Worm (Caenorhabditis elegans) whole organism, young adult: ENCODE measurements around the gene nep-21.

ENCODE experiments used
- B0035.1 ChIP-seq: sonication (generic microtip); optimal IDR thresholded peaks from 2 replicates; lab custom pipeline; 2016; ENCODE audit warnings: missing genetic modification characterization, mild to moderate bottlenecking, missing compliant biosample characterization, missing genotype, missing genetic modification reagents
- B0261.1 ChIP-seq: sonication (generic microtip); optimal IDR thresholded peaks from 2 replicates; lab custom pipeline; 2016; ENCODE audit warnings: mild to moderate bottlenecking, missing genetic modification characterization, moderate library complexity, missing compliant biosample characterization
- D2030.7 ChIP-seq: fragments of 200-800 bp; sonication (Bioruptor generic); IDR thresholded peaks from 2 replicates; pipeline ENCODE4 v1.3.6; 2022; ENCODE audit warnings: missing genetic modification reagents, missing genetic modification characterization, missing compliant biosample characterization
- F33H1.4 ChIP-seq: fragments of 200-800 bp; sonication (Bioruptor generic); IDR thresholded peaks from 2 replicates; pipeline ENCODE4 v1.3.6; 2022; ENCODE audit warnings: missing genetic modification reagents, missing genetic modification characterization, missing compliant biosample characterization
- F49E8.2 ChIP-seq: sonication (generic microtip); optimal IDR thresholded peaks from 3 replicates; lab custom pipeline; 2017; ENCODE audit warnings: missing genetic modification characterization, mild to moderate bottlenecking, missing compliant biosample characterization, antibody characterized with exemption, moderate library complexity; ENCODE audit not compliant: insufficient read depth
- F57C9.4 ChIP-seq: sonication (generic microtip); optimal IDR thresholded peaks from 2 replicates; lab custom pipeline; 2017; ENCODE audit warnings: mild to moderate bottlenecking, missing genetic modification characterization, missing compliant biosample characterization
- K11D2.4 ChIP-seq: fragments of 200-800 bp; sonication (Bioruptor generic); IDR thresholded peaks from 2 replicates; pipeline ENCODE4 v1.3.6; 2022; ENCODE audit warnings: missing genetic modification reagents, missing genetic modification characterization, missing compliant biosample characterization
- K12H6.12 ChIP-seq: fragments of 200-800 bp; sonication (Bioruptor generic); optimal IDR thresholded peaks from 2 replicates; lab custom pipeline; 2018; ENCODE audit warnings: mild to moderate bottlenecking, missing genetic modification characterization, missing compliant biosample characterization
- T07F8.4 ChIP-seq: sonication (generic microtip); optimal IDR thresholded peaks from 2 replicates; lab custom pipeline; 2016; ENCODE audit warnings: mild to moderate bottlenecking, missing genetic modification characterization, moderate library complexity, missing compliant biosample characterization
- T26A5.8 ChIP-seq: sonication (generic microtip); optimal IDR thresholded peaks from 2 replicates; lab custom pipeline; 2016; ENCODE audit warnings: missing genetic modification characterization, missing compliant biosample characterization
- Y53F4B.3 ChIP-seq: fragments of 200-800 bp; sonication (Bioruptor generic); IDR thresholded peaks from 2 replicates; pipeline ENCODE4 v1.3.6; 2022; ENCODE audit warnings: missing genetic modification reagents, missing genetic modification characterization, missing compliant biosample characterization
- Y56A3A.18 ChIP-seq: fragments of 200-800 bp; sonication (Bioruptor generic); IDR thresholded peaks from 2 replicates; pipeline ENCODE4 v1.3.6; 2022; ENCODE audit warnings: missing genetic modification reagents, missing genetic modification characterization, missing compliant biosample characterization
- Y67H2A.10 ChIP-seq: fragments of 200-800 bp; sonication (Bioruptor generic); conservative IDR thresholded peaks from 2 replicates; pipeline ENCODE4 v1.3.6; 2022; ENCODE audit warnings: missing genetic modification reagents, missing genetic modification characterization, missing compliant biosample characterization
- akir-1 ChIP-seq: fragments of 200-800 bp; sonication (Bioruptor generic); optimal IDR thresholded peaks from 2 replicates; lab custom pipeline; 2018; ENCODE audit warnings: mild to moderate bottlenecking, missing genetic modification characterization, moderate library complexity, missing compliant biosample characterization
- aptf-3 ChIP-seq: fragments of 200-800 bp; sonication (Bioruptor generic); IDR thresholded peaks from 2 replicates; pipeline ENCODE4 v1.3.6; 2022; ENCODE audit warnings: missing genetic modification characterization, missing compliant biosample characterization
- attf-6 ChIP-seq: fragments of 200-800 bp; sonication (Bioruptor generic); IDR thresholded peaks from 2 replicates; pipeline ENCODE4 v1.3.6; 2022; ENCODE audit warnings: missing genetic modification reagents, missing genetic modification characterization, missing compliant biosample characterization
- bed-1 ChIP-seq: fragments of 200-800 bp; sonication (Bioruptor generic); IDR thresholded peaks from 2 replicates; pipeline ENCODE4 v1.3.6; 2022; ENCODE audit warnings: missing genetic modification reagents, missing genetic modification characterization, missing compliant biosample characterization
- bed-2 ChIP-seq: fragments of 200-800 bp; sonication (Bioruptor generic); IDR thresholded peaks from 2 replicates; pipeline ENCODE4 v1.3.6; 2022; ENCODE audit warnings: missing genetic modification reagents, missing genetic modification characterization, missing compliant biosample characterization
- ccch-3 ChIP-seq: fragments of 200-800 bp; sonication (Bioruptor generic); optimal IDR thresholded peaks from 2 replicates; lab custom pipeline; 2018; ENCODE audit warnings: mild to moderate bottlenecking, missing genetic modification characterization, missing compliant biosample characterization
- cebp-1 ChIP-seq, 2 experiments: fragments of 200-800 bp in 1 of 2; sonication (Bioruptor generic) in 1 of 2; sonication (generic microtip) in 1 of 2; IDR thresholded peaks in 1 of 2; optimal IDR thresholded peaks in 1 of 2; 2 replicates each; pipeline versions ENCODE4 v1.3.6 to Lab custom; 2017 to 2022; ENCODE audit warnings: missing compliant biosample characterization in 2 of 2, missing genetic modification characterization in 2 of 2, mild to moderate bottlenecking in 1 of 2, missing genetic modification reagents in 1 of 2, moderate library complexity in 1 of 2
- ceh-27 ChIP-seq: fragments of 200-800 bp; sonication (Bioruptor generic); optimal IDR thresholded peaks from 2 replicates; lab custom pipeline; 2018; ENCODE audit warnings: mild to moderate bottlenecking, missing genetic modification characterization, moderate library complexity, missing compliant biosample characterization
- ceh-79 ChIP-seq: sonication (generic microtip); optimal IDR thresholded peaks from 2 replicates; lab custom pipeline; 2017; ENCODE audit warnings: mild to moderate bottlenecking, missing genetic modification characterization, missing compliant biosample characterization
- ceh-91 ChIP-seq: fragments of 200-800 bp; sonication (Bioruptor generic); IDR thresholded peaks from 2 replicates; pipeline ENCODE4 v1.3.6; 2022; ENCODE audit warnings: missing genetic modification reagents, missing genetic modification characterization, missing compliant biosample characterization
- chd-7 ChIP-seq: sonication (generic microtip); optimal IDR thresholded peaks from 2 replicates; lab custom pipeline; 2016; ENCODE audit warnings: mild to moderate bottlenecking, missing genetic modification characterization, moderate library complexity, missing compliant biosample characterization
- die-1 ChIP-seq: sonication (generic microtip); optimal IDR thresholded peaks from 2 replicates; lab custom pipeline; 2016; ENCODE audit warnings: missing genotype, mild to moderate bottlenecking, missing genetic modification characterization, missing compliant biosample characterization
- dpl-1 ChIP-seq: fragments of 150-350 bp; optimal IDR thresholded peaks from 2 replicates; lab custom pipeline; 2014; ENCODE audit warnings: missing biosample characterization, missing genetic modification reagents, missing genetic modification characterization
- egl-18 ChIP-seq: fragments of 200-800 bp; sonication (Bioruptor generic); IDR thresholded peaks from 2 replicates; pipeline ENCODE4 v1.3.6; 2022; ENCODE audit warnings: missing genetic modification reagents, missing genetic modification characterization, missing compliant biosample characterization
- fkh-3 ChIP-seq: sonication (generic microtip); optimal IDR thresholded peaks from 2 replicates; lab custom pipeline; 2016; ENCODE audit warnings: mild to moderate bottlenecking, missing genetic modification characterization, missing compliant biosample characterization
- gei-17 ChIP-seq: fragments of 200-800 bp; sonication (Bioruptor generic); optimal IDR thresholded peaks from 2 replicates; lab custom pipeline; 2018; ENCODE audit warnings: mild to moderate bottlenecking, missing genetic modification characterization, missing compliant biosample characterization
- hsf-1 ChIP-seq: fragments of 200-800 bp; sonication (Bioruptor generic); IDR thresholded peaks from 2 replicates; pipeline ENCODE4 v1.3.6; 2022; ENCODE audit warnings: missing genetic modification reagents, missing genetic modification characterization, missing compliant biosample characterization
- let-526 ChIP-seq: fragments of 200-800 bp; sonication (Bioruptor generic); IDR thresholded peaks from 2 replicates; pipeline ENCODE4 v1.3.6; 2022; ENCODE audit warnings: missing genetic modification reagents, missing genetic modification characterization, missing compliant biosample characterization
- lin-35 ChIP-seq, 3 experiments: fragments of 150-350 bp in 2 of 3; sonication (generic microtip) in 1 of 3; optimal IDR thresholded peaks; 2 replicates each; lab custom pipeline; 2014 to 2018; ENCODE audit warnings: missing biosample characterization in 3 of 3, missing genetic modification characterization in 3 of 3, missing genetic modification reagents in 3 of 3
- lin-54 ChIP-seq: fragments of 200-800 bp; sonication (Bioruptor generic); optimal IDR thresholded peaks from 2 replicates; lab custom pipeline; 2018; ENCODE audit warnings: mild to moderate bottlenecking, missing genetic modification characterization, missing compliant biosample characterization
- madf-10 ChIP-seq: sonication (generic microtip); optimal IDR thresholded peaks from 2 replicates; lab custom pipeline; 2016; ENCODE audit warnings: mild to moderate bottlenecking, missing genetic modification characterization, missing compliant biosample characterization
- madf-8 ChIP-seq: fragments of 200-800 bp; sonication (Bioruptor generic); conservative IDR thresholded peaks from 2 replicates; pipeline ENCODE4 v1.3.6; 2022; ENCODE audit warnings: missing genetic modification reagents, missing genetic modification characterization, missing compliant biosample characterization
- nfya-1 ChIP-seq: sonication (generic microtip); optimal IDR thresholded peaks from 2 replicates; lab custom pipeline; 2017; ENCODE audit warnings: antibody characterized with exemption, missing compliant biosample characterization, missing genetic modification characterization, borderline replicate concordance; ENCODE audit not compliant: insufficient read depth
- nfya-2 ChIP-seq: fragments of 200-800 bp; sonication (Bioruptor generic); IDR thresholded peaks from 2 replicates; pipeline ENCODE4 v1.3.6; 2022; ENCODE audit warnings: missing genetic modification reagents, missing genetic modification characterization, missing compliant biosample characterization
- pbrm-1 ChIP-seq: fragments of 200-800 bp; sonication (Bioruptor generic); IDR thresholded peaks from 2 replicates; pipeline ENCODE4 v1.3.6; 2022; ENCODE audit warnings: missing genetic modification reagents, missing genetic modification characterization, missing compliant biosample characterization
- rcor-1 ChIP-seq: fragments of 200-800 bp; sonication (Bioruptor generic); IDR thresholded peaks from 2 replicates; pipeline ENCODE4 v1.3.6; 2022; ENCODE audit warnings: missing genetic modification reagents, missing genetic modification characterization, missing compliant biosample characterization
- snpc-3.4 ChIP-seq: sonication (generic microtip); optimal IDR thresholded peaks from 2 replicates; lab custom pipeline; 2017; ENCODE audit warnings: missing genetic modification characterization, mild to moderate bottlenecking, missing compliant biosample characterization, antibody characterized with exemption, moderate library complexity, missing genotype, missing genetic modification reagents
- sptf-2 ChIP-seq: fragments of 200-800 bp; sonication (Bioruptor generic); optimal IDR thresholded peaks from 2 replicates; lab custom pipeline; 2018; ENCODE audit warnings: mild to moderate bottlenecking, missing genetic modification characterization, missing compliant biosample characterization
- tlf-1 ChIP-seq: fragments of 200-800 bp; sonication (Bioruptor generic); optimal IDR thresholded peaks from 2 replicates; lab custom pipeline; 2018; ENCODE audit warnings: mild to moderate bottlenecking, missing genetic modification characterization, missing compliant biosample characterization
- unc-130 ChIP-seq: sonication (generic microtip); optimal IDR thresholded peaks from 2 replicates; lab custom pipeline; 2016; ENCODE audit warnings: missing genetic modification reagents, missing genetic modification characterization, missing compliant biosample characterization
- xnd-1 ChIP-seq: sonication (generic microtip); optimal IDR thresholded peaks from 2 replicates; lab custom pipeline; 2016; ENCODE audit warnings: missing genotype, missing genetic modification reagents, missing genetic modification characterization, missing compliant biosample characterization
- ztf-22 ChIP-seq: fragments of 200-800 bp; sonication (Bioruptor generic); optimal IDR thresholded peaks from 2 replicates; lab custom pipeline; 2018; ENCODE audit warnings: mild to moderate bottlenecking, missing genetic modification characterization, moderate library complexity, missing compliant biosample characterization
- ztf-26 ChIP-seq: sonication (generic microtip); optimal IDR thresholded peaks from 2 replicates; lab custom pipeline; 2017; ENCODE audit warnings: missing genetic modification characterization, missing compliant biosample characterization
- ztf-28 ChIP-seq: fragments of 200-800 bp; sonication (Bioruptor generic); IDR thresholded peaks from 2 replicates; pipeline ENCODE4 v1.3.6; 2022; ENCODE audit warnings: missing genetic modification reagents, missing genetic modification characterization, missing compliant biosample characterization
- ztf-3 ChIP-seq: fragments of 200-800 bp; sonication (Bioruptor generic); optimal IDR thresholded peaks from 2 replicates; lab custom pipeline; 2018; ENCODE audit warnings: mild to moderate bottlenecking, missing genetic modification characterization, missing compliant biosample characterization
- ztf-6 ChIP-seq: fragments of 200-800 bp; sonication (Bioruptor generic); IDR thresholded peaks from 2 replicates; pipeline ENCODE4 v1.3.6; 2022; ENCODE audit warnings: missing genetic modification reagents, missing genetic modification characterization, missing compliant biosample characterization

Gene nep-21

DNA sequence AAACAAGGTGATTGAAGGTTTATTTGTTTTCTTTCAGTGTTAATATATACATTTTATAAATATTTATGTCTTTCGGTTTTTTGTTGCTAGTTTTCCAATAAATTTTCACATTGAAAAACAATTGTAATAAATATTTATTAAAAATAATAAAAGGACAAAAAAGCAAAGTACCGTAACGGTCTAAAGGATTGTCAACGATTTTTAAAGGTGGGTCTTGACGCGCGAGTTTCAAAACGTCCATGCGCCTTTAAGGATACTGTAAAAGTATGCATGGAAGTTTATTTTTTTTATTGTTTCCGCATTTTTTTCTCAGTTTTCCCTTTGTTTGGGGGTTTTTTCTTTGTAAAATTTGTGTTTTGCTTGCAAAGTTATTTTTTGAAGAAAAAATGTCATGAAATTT, 33.4 kb downstream of the nep-21 start (continued):
- TF ChIP-seq ccch-3 (GFP tag; lab: Kevin White, UChicago) (no peak), rcor-1 (GFP tag; lab: Robert Waterston, UW) (no peak), F57C9.4 (tag; lab: Kevin White, UChicago) (no peak), let-526 (GFP tag; lab: Robert Waterston, UW) (no peak), Y53F4B.3 (GFP tag; lab: Robert Waterston, UW) (no peak), B0035.1 (no peak), gei-17 (GFP tag; lab: Kevin White, UChicago) (no peak), lin-54 (GFP tag; lab: Kevin White, UChicago) (peak; percentile 38), xnd-1 (peak; percentile 93), madf-8 (GFP tag; lab: Robert Waterston, UW) (peak; percentile 81), K11D2.4 (GFP tag; lab: Robert Waterston, UW) (no peak), chd-7 (tag; lab: Kevin White, UChicago) (no peak), fkh-3 (tag; lab: Kevin White, UChicago) (no peak), akir-1 (GFP tag; lab: Kevin White, UChicago) (no peak), T26A5.8 (tag; lab: Kevin White, UChicago) (no peak), pbrm-1 (GFP tag; lab: Robert Waterston, UW) (no peak), cebp-1 (GFP tag; IDR thresholded peaks at IDR 0.05; lab: Robert Waterston, UW) (no peak), cebp-1 (tag; optimal IDR thresholded peaks at IDR 0.05; lab: Kevin White, UChicago) (no peak), dpl-1 (GFP tag; lab: Kevin White, UChicago) (peak; percentile 18), ceh-91 (peak; percentile 65), ztf-3 (no peak), snpc-3.4 (tag; lab: Kevin White, UChicago) (peak; percentile 21), hsf-1 (no peak), ceh-27 (GFP tag; lab: Kevin White, UChicago) (no peak), Y56A3A.18 (GFP tag; lab: Robert Waterston, UW) (no peak), tlf-1 (GFP tag; lab: Kevin White, UChicago) (no peak), egl-18 (GFP tag; lab: Robert Waterston, UW) (no peak), lin-35 (GFP tag; optimal IDR thresholded peaks at IDR 0.05; lab: Kevin White, UChicago) (no peak), D2030.7 (GFP tag; lab: Robert Waterston, UW) (peak; percentile 72), madf-10 (tag; lab: Kevin White, UChicago) (no peak), F33H1.4 (GFP tag; lab: Robert Waterston, UW) (peak; percentile 95), ztf-26 (tag; lab: Kevin White, UChicago) (no peak), unc-130 (GFP tag; lab: Kevin White, UChicago) (no peak), B0261.1 (tag; lab: Kevin White, UChicago) (no peak), ztf-22 (no peak), attf-6 (GFP tag; lab: Robert Waterston, UW) (no peak), bed-2 (no peak), bed-1 (GFP tag; lab: Robert Waterston, UW) (no peak), nfya-1 (no peak), aptf-3 (GFP tag; lab: Robert Waterston, UW) (no peak), F49E8.2 (tag; lab: Kevin White, UChicago) (peak; percentile 42), ztf-6 (no peak), T07F8.4 (tag; lab: Kevin White, UChicago) (no peak), K12H6.12 (tag; lab: Kevin White, UChicago) (no peak), sptf-2 (GFP tag; lab: Kevin White, UChicago) (no peak), die-1 (tag; lab: Kevin White, UChicago) (no peak), Y67H2A.10 (GFP tag; lab: Robert Waterston, UW) (no peak), ztf-28 (GFP tag; lab: Robert Waterston, UW) (no peak), ceh-79 (tag; lab: Kevin White, UChicago) (no peak), nfya-2 (GFP tag; lab: Robert Waterston, UW) (no peak)
